Fruit fly (Drosophila melanogaster) whole organism, embryonic: Measurements from ENCODE around the gene CG12299.

Source experiments
- Adf1 ChIP-seq: fragments of 200-800 bp; sonication (Bioruptor generic); IDR thresholded peaks from 2 replicates; pipeline ENCODE4 v1.3.6; 2022; ENCODE audit warnings: missing biosample characterization, missing genetic modification characterization
- Bdp1 ChIP-seq: fragments of 200-800 bp; sonication (Bioruptor generic); optimal IDR thresholded peaks from 3 replicates; lab custom pipeline; 2016; ENCODE audit warnings: missing biosample characterization, missing genetic modification characterization
- CG12071 ChIP-seq: fragments of 200-800 bp; sonication (Bioruptor generic); optimal IDR thresholded peaks from 3 replicates; lab custom pipeline; 2018; ENCODE audit warnings: missing biosample characterization, mild to moderate bottlenecking, missing genetic modification characterization
- CG13296 ChIP-seq: fragments of 200-800 bp; sonication (Bioruptor generic); optimal IDR thresholded peaks from 3 replicates; lab custom pipeline; 2018; ENCODE audit warnings: missing biosample characterization, mild to moderate bottlenecking, missing genetic modification characterization
- CG1602 ChIP-seq: fragments of 200-800 bp; sonication (Bioruptor generic); optimal IDR thresholded peaks from 3 replicates; lab custom pipeline; 2016; ENCODE audit warnings: missing biosample characterization, missing genetic modification characterization
- CG1647 ChIP-seq: fragments of 200-800 bp; sonication (Bioruptor generic); optimal IDR thresholded peaks from 3 replicates; lab custom pipeline; 2016; ENCODE audit warnings: missing biosample characterization, missing genetic modification characterization
- CG17385 ChIP-seq: fragments of 200-800 bp; sonication (Bioruptor generic); optimal IDR thresholded peaks from 3 replicates; lab custom pipeline; 2018; ENCODE audit warnings: missing biosample characterization, mild to moderate bottlenecking, missing genetic modification characterization
- CG18599 ChIP-seq: fragments of 200-800 bp; sonication (Bioruptor generic); optimal IDR thresholded peaks from 3 replicates; lab custom pipeline; 2017; ENCODE audit warnings: missing biosample characterization, missing genetic modification characterization, mild to moderate bottlenecking, moderate library complexity, missing genetic modification reagents
- CG2678 ChIP-seq: fragments of 200-800 bp; sonication (Bioruptor generic); optimal IDR thresholded peaks from 3 replicates; lab custom pipeline; 2019; ENCODE audit warnings: missing biosample characterization, mild to moderate bottlenecking, missing genetic modification characterization, moderate library complexity
- CG32767 ChIP-seq: fragments of 200-800 bp; sonication (Bioruptor generic); IDR thresholded peaks from 2 replicates; pipeline ENCODE4 v1.3.6; 2022; ENCODE audit warnings: missing biosample characterization, missing genetic modification characterization
- CG32772 ChIP-seq: fragments of 200-800 bp; sonication (Bioruptor generic); IDR thresholded peaks from 2 replicates; pipeline ENCODE4 v1.3.6; 2022; ENCODE audit warnings: missing biosample characterization, missing genetic modification characterization
- CG33557 ChIP-seq: fragments of 200-800 bp; sonication (Bioruptor generic); optimal IDR thresholded peaks from 2 replicates; lab custom pipeline; 2019; ENCODE audit warnings: missing biosample characterization, mild to moderate bottlenecking, missing genetic modification characterization, moderate library complexity
- CG4328 ChIP-seq: fragments of 200-800 bp; sonication (Bioruptor generic); optimal IDR thresholded peaks from 3 replicates; lab custom pipeline; 2017; ENCODE audit warnings: missing biosample characterization, missing genetic modification reagents, missing genetic modification characterization
- CG4707 ChIP-seq: fragments of 200-800 bp; sonication (Bioruptor generic); optimal IDR thresholded peaks from 2 replicates; lab custom pipeline; 2018; ENCODE audit warnings: missing biosample characterization, mild to moderate bottlenecking, missing genetic modification characterization, moderate library complexity
- CG5180 ChIP-seq: fragments of 200-800 bp; sonication (Bioruptor generic); optimal IDR thresholded peaks from 3 replicates; lab custom pipeline; 2017; ENCODE audit warnings: missing biosample characterization, missing genetic modification characterization, mild to moderate bottlenecking, moderate library complexity, missing genetic modification reagents
- CG6272 ChIP-seq: fragments of 200-800 bp; sonication (Bioruptor generic); IDR thresholded peaks from 2 replicates; pipeline ENCODE4 v1.3.6; 2022; ENCODE audit warnings: missing biosample characterization, missing genetic modification characterization
- CG8281 ChIP-seq: fragments of 200-800 bp; sonication (Bioruptor generic); optimal IDR thresholded peaks from 2 replicates; lab custom pipeline; 2018; ENCODE audit warnings: missing biosample characterization, mild to moderate bottlenecking, missing genetic modification characterization, moderate library complexity
- CG9817 ChIP-seq: fragments of 200-800 bp; sonication (Bioruptor generic); optimal IDR thresholded peaks from 2 replicates; lab custom pipeline; 2018; ENCODE audit warnings: missing biosample characterization, mild to moderate bottlenecking, missing genetic modification characterization, moderate library complexity
- CrebB ChIP-seq: fragments of 200-800 bp; sonication (Bioruptor generic); optimal IDR thresholded peaks from 3 replicates; lab custom pipeline; 2018; ENCODE audit warnings: missing biosample characterization, mild to moderate bottlenecking, missing genetic modification characterization
- D ChIP-seq, 2 experiments: fragments of 200-800 bp in 1 of 2; fragments of >200 bp in 1 of 2; sonication (Bioruptor generic) in 1 of 2; optimal IDR thresholded peaks; 2 replicates in 1 of 2; 3 replicates in 1 of 2; lab custom pipeline; 2017; ENCODE audit warnings: mild to moderate bottlenecking in 1 of 2, missing biosample characterization in 1 of 2, missing genetic modification characterization in 1 of 2, missing genetic modification reagents in 1 of 2
- Doc2 ChIP-seq: fragments of 200-800 bp; sonication (Bioruptor generic); IDR thresholded peaks from 2 replicates; pipeline ENCODE4 v1.3.6; 2022; ENCODE audit warnings: missing biosample characterization, missing genetic modification characterization
- Kr ChIP-seq: fragments of 200-800 bp; sonication (Bioruptor generic); optimal IDR thresholded peaks from 2 replicates; lab custom pipeline; 2017; ENCODE audit warnings: missing biosample characterization, mild to moderate bottlenecking, missing genetic modification characterization
- Lhr ChIP-seq: fragments of 200-800 bp; sonication (Bioruptor generic); optimal IDR thresholded peaks from 3 replicates; lab custom pipeline; 2017; ENCODE audit warnings: mild to moderate bottlenecking, missing biosample characterization, missing genetic modification reagents, missing genetic modification characterization
- Mrtf ChIP-seq: fragments of 200-800 bp; sonication (Bioruptor generic); IDR thresholded peaks from 3 replicates; pipeline ENCODE4 v1.3.6; 2022; ENCODE audit warnings: missing biosample characterization, missing genetic modification characterization
- NFAT ChIP-seq: fragments of 200-800 bp; sonication (Bioruptor generic); IDR thresholded peaks from 2 replicates; pipeline ENCODE4 v1.3.6; 2022; ENCODE audit warnings: missing biosample characterization, missing genetic modification characterization
- PHDP ChIP-seq: fragments of 200-800 bp; sonication (Bioruptor generic); optimal IDR thresholded peaks from 3 replicates; lab custom pipeline; 2018; ENCODE audit warnings: missing biosample characterization, mild to moderate bottlenecking, missing genetic modification characterization, moderate library complexity
- Scr ChIP-seq: fragments of 200-800 bp; sonication (Bioruptor generic); IDR thresholded peaks from 2 replicates; pipeline ENCODE4 v1.3.6; 2022; ENCODE audit warnings: missing biosample characterization, missing genetic modification characterization; ENCODE audit not compliant: partially characterized antibody
- Xrp1 ChIP-seq: fragments of 200-800 bp; sonication (Bioruptor generic); IDR thresholded peaks from 2 replicates; pipeline ENCODE4 v1.3.6; 2022; ENCODE audit warnings: missing biosample characterization, missing genetic modification characterization
- amos ChIP-seq: fragments of 200-800 bp; sonication (Bioruptor generic); IDR thresholded peaks from 2 replicates; pipeline ENCODE4 v1.3.6; 2022; ENCODE audit warnings: missing biosample characterization, missing genetic modification characterization; ENCODE audit not compliant: partially characterized antibody
- bab2 ChIP-seq: fragments of 200-800 bp; sonication (Bioruptor generic); optimal IDR thresholded peaks from 2 replicates; lab custom pipeline; 2016; ENCODE audit warnings: missing biosample characterization, missing genetic modification characterization
- caup ChIP-seq: fragments of 200-800 bp; sonication (Bioruptor generic); optimal IDR thresholded peaks from 3 replicates; lab custom pipeline; 2017; ENCODE audit warnings: missing biosample characterization, mild to moderate bottlenecking, missing genetic modification characterization, moderate library complexity; ENCODE audit not compliant: severe bottlenecking
- chm ChIP-seq: fragments of 200-800 bp; sonication (Bioruptor generic); IDR thresholded peaks from 2 replicates; pipeline ENCODE4 v1.3.6; 2022; ENCODE audit warnings: missing biosample characterization, missing genetic modification characterization
- ci ChIP-seq: fragments of 200-800 bp; sonication (Bioruptor generic); IDR thresholded peaks from 3 replicates; pipeline ENCODE4 v1.3.6; 2022; ENCODE audit warnings: missing biosample characterization, missing genetic modification characterization
- dpn ChIP-seq, 2 experiments: fragments of 200-800 bp; sonication (Bioruptor generic); optimal IDR thresholded peaks; 3 replicates each; lab custom pipeline; 2016; ENCODE audit warnings: missing biosample characterization in 2 of 2, missing genetic modification characterization in 2 of 2
- fru ChIP-seq: fragments of >200 bp; optimal IDR thresholded peaks from 2 replicates; lab custom pipeline; 2017
- grn ChIP-seq: fragments of 200-800 bp; sonication (Bioruptor generic); optimal IDR thresholded peaks from 3 replicates; lab custom pipeline; 2017; ENCODE audit warnings: missing biosample characterization, missing genetic modification characterization
- lmd ChIP-seq: fragments of 200-800 bp; sonication (Bioruptor generic); IDR thresholded peaks from 2 replicates; pipeline ENCODE4 v1.3.6; 2022; ENCODE audit warnings: missing biosample characterization, missing genetic modification characterization
- lola ChIP-seq, 3 experiments: fragments of >200 bp in 2 of 3; fragments of 200-800 bp in 1 of 3; sonication (Bioruptor generic) in 1 of 3; optimal IDR thresholded peaks; 2 replicates each; lab custom pipeline; 2017 to 2019; ENCODE audit warnings: missing biosample characterization in 3 of 3, missing genetic modification characterization in 3 of 3, mild to moderate bottlenecking in 1 of 3, moderate library complexity in 1 of 3
- nerfin-1 ChIP-seq: fragments of 200-800 bp; sonication (Bioruptor generic); optimal IDR thresholded peaks from 3 replicates; lab custom pipeline; 2019; ENCODE audit warnings: missing biosample characterization, mild to moderate bottlenecking, missing genetic modification characterization, moderate library complexity
- oc ChIP-seq: fragments of 200-800 bp; sonication (Bioruptor generic); optimal IDR thresholded peaks from 2 replicates; lab custom pipeline; 2018; ENCODE audit warnings: missing biosample characterization, mild to moderate bottlenecking, missing genetic modification characterization, moderate library complexity
- pho ChIP-seq: fragments of 200-800 bp; sonication (Bioruptor generic); optimal IDR thresholded peaks from 2 replicates; lab custom pipeline; 2016; ENCODE audit warnings: missing biosample characterization, missing genetic modification characterization
- schlank ChIP-seq: fragments of 200-800 bp; sonication (Bioruptor generic); optimal IDR thresholded peaks from 2 replicates; lab custom pipeline; 2018; ENCODE audit warnings: missing biosample characterization, mild to moderate bottlenecking, missing genetic modification characterization
- sd ChIP-seq: fragments of 200-800 bp; sonication (Bioruptor generic); optimal IDR thresholded peaks from 3 replicates; lab custom pipeline; 2018; ENCODE audit warnings: missing biosample characterization, mild to moderate bottlenecking, missing genetic modification characterization, moderate library complexity
- sna ChIP-seq: fragments of 200-800 bp; sonication (Bioruptor generic); IDR thresholded peaks from 2 replicates; pipeline ENCODE4 v1.3.6; 2022; ENCODE audit warnings: missing biosample characterization, missing genetic modification characterization; ENCODE audit not compliant: partially characterized antibody
- sug ChIP-seq: fragments of 200-800 bp; optimal IDR thresholded peaks from 2 replicates; lab custom pipeline; 2019; ENCODE audit warnings: missing biosample characterization, mild to moderate bottlenecking, missing genetic modification characterization, moderate library complexity
- trem ChIP-seq: fragments of 200-800 bp; optimal IDR thresholded peaks from 3 replicates; lab custom pipeline; 2019; ENCODE audit warnings: missing biosample characterization, mild to moderate bottlenecking, missing genetic modification characterization, moderate library complexity
- vnd ChIP-seq: fragments of 200-800 bp; sonication (Bioruptor generic); IDR thresholded peaks from 3 replicates; pipeline ENCODE4 v1.3.6; 2022; ENCODE audit warnings: missing biosample characterization, missing genetic modification characterization; ENCODE audit not compliant: partially characterized antibody
- zfh1 ChIP-seq: fragments of 200-800 bp; sonication (Bioruptor generic); IDR thresholded peaks from 3 replicates; pipeline ENCODE4 v1.3.6; 2022; ENCODE audit warnings: missing biosample characterization, missing genetic modification characterization

The CG12299 gene

DNA sequence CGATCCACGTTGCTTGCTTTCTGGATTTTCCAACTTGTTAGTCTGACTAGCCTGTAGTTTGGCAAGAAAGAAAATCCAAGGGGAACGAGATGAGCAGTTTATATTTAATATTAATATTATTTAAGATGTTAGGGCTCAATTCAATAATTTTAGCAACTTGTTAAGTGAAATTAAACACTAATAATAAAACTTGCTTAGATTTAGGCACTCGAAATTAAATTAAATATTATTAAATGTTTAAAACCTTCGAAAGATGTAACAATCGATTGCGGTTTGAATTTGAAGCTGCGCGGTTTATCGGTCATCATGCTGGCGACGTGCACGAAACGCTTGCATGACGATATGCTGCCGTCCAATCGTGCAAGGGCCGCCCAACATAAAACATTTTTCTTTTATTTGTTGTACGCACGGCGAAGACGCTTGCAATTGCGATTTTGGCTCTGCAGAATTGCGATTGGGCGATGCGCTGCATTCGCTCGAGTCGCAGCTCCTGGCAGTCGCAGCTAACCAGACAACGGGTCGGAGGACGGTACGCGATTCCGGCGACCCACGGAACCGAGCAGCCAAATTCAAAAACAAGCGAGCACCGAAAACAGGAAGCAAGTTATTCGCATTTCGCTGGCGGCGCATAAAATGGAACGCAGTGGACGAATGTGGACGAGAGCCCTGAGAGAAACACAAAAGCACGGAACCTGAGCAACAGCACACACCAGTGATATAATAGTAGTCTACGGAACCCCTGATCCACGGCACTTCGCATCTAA is at the start of gene CG12299, which contains the start of gene Vha16-5 (continued):
- peak; percentile 67 for TF ChIP-seq CG32767
- peak; percentile 49 for TF ChIP-seq CG13296
- no peak for TF ChIP-seq CG18599
- peak; percentile 72; the same call in 1 of the 2 replicates for TF ChIP-seq Doc2 (GFP tag; lab: Robert Waterston, UW)
- TF ChIP-seq CG8281 (tag; lab: Kevin White, UChicago), result no peak
- peak; percentile 74 for TF ChIP-seq Scr (GFP tag; lab: Robert Waterston, UW)
- no peak for TF ChIP-seq oc
- TF ChIP-seq CG6272 (GFP tag; lab: Robert Waterston, UW), result peak; percentile 91
- TF ChIP-seq sna (GFP tag; lab: Robert Waterston, UW), result peak; percentile 70
- TF ChIP-seq ci, result peak; percentile 97
- peak; percentile 89 for TF ChIP-seq Mrtf (GFP tag; lab: Robert Waterston, UW)
- TF ChIP-seq sd (tag; lab: Kevin White, UChicago), result no peak
- peak; percentile 63 for TF ChIP-seq caup (GFP tag; lab: Kevin White, UChicago)
- peak; percentile 38 for TF ChIP-seq CG17385 (GFP tag; lab: Kevin White, UChicago)
- TF ChIP-seq amos (GFP tag; lab: Robert Waterston, UW), result peak; percentile 88
- peak; percentile 94 for TF ChIP-seq zfh1
- peak; percentile 72 for TF ChIP-seq Adf1
- peak; percentile 81 for TF ChIP-seq Bdp1
- TF ChIP-seq pho, result peak; percentile 92
- TF ChIP-seq Xrp1, result peak; percentile 95
- TF ChIP-seq CG4707 (GFP tag; lab: Kevin White, UChicago), result no peak
- TF ChIP-seq lmd (GFP tag; lab: Robert Waterston, UW), result peak; percentile 92
- peak; percentile 83 for TF ChIP-seq PHDP (tag; lab: Kevin White, UChicago)
- no peak for TF ChIP-seq Kr (GFP tag; lab: Kevin White, UChicago)
- peak; percentile 28 for TF ChIP-seq CG4328 (GFP tag; lab: Kevin White, UChicago)
- TF ChIP-seq D (optimal IDR thresholded peaks at IDR 0.05; lab: Kevin White, UChicago), result no peak
- TF ChIP-seq D (GFP tag; optimal IDR thresholded peaks at IDR 0.05; lab: Kevin White, UChicago), result no peak
- TF ChIP-seq trem (tag; lab: Kevin White, UChicago), result peak; percentile 30
- no peak for TF ChIP-seq CG33557 (GFP tag; lab: Kevin White, UChicago)
- no peak for TF ChIP-seq fru
- TF ChIP-seq chm (GFP tag; lab: Robert Waterston, UW), result peak; percentile 97
- TF ChIP-seq CG1602, result peak; percentile 85
- TF ChIP-seq Lhr (GFP tag; lab: Kevin White, UChicago), result peak; percentile 2
- TF ChIP-seq CG12071, result no peak
- TF ChIP-seq nerfin-1 (tag; lab: Kevin White, UChicago), result peak; percentile 58
- TF ChIP-seq CrebB (tag; lab: Kevin White, UChicago), result peak; percentile 20
- TF ChIP-seq CG9817 (tag; lab: Kevin White, UChicago), result peak; percentile 72
- peak; percentile 83 for TF ChIP-seq bab2
- TF ChIP-seq sug (tag; lab: Kevin White, UChicago), result no peak
- TF ChIP-seq CG32772, result peak; percentile 88
- peak in 1 of 3 experiments; percentile 84 for TF ChIP-seq lola (GFP tag; optimal IDR thresholded peaks at IDR 0.05; lab: Kevin White, UChicago)
- TF ChIP-seq NFAT, result peak; percentile 96
- TF ChIP-seq CG1647 (GFP tag; lab: Kevin White, UChicago), result peak; percentile 92
- TF ChIP-seq CG2678 (tag; lab: Kevin White, UChicago), result no peak
- TF ChIP-seq vnd, result peak; percentile 80
- TF ChIP-seq CG5180 (GFP tag; lab: Kevin White, UChicago), result no peak
- TF ChIP-seq dpn (GFP tag; optimal IDR thresholded peaks at IDR 0.05; lab: Kevin White, UChicago), result peak in 1 of 2 experiments; percentile 90
- TF ChIP-seq grn (GFP tag; lab: Kevin White, UChicago), result no peak
- TF ChIP-seq schlank, result no peak
